Worm (Caenorhabditis elegans): ENCODE results near the gene unc-69.

DNA sequence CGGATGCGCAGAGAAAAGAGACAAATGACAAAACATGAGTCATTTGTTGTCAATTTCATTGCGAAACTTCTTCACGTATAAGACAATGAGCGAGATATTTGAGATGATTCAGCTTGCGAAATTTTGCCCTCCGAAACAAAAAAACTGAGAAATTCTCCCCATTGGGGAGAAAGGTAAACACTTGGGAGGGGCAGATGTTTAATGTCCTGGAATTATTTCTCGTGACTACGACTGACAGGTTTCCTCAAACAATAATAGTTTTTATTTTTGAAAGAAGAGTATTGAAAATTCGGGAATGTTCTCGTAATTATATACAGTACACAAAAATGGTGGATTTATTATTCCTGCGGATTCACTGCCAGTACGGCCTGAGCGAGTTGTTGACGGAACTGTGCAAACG lies 12.5 kb downstream of the unc-69 start:
- no peak for TF ChIP-seq nhr-28 (tag; optimal IDR thresholded peaks at IDR 0.05)
- TF ChIP-seq lsy-2 (tag; optimal IDR thresholded peaks at IDR 0.05), result peak in 1 of 2 experiments; percentile 19
- TF ChIP-seq elt-3 (tag; optimal IDR thresholded peaks at IDR 0.05), result no peak
- no peak for TF ChIP-seq fkh-4 (tag; optimal IDR thresholded peaks at IDR 0.05; ENCODE audit: borderline replicate concordance)
- TF ChIP-seq ceh-90 (tag; optimal IDR thresholded peaks at IDR 0.05), result no peak
- no peak for TF ChIP-seq mdl-1 (tag; optimal IDR thresholded peaks at IDR 0.05)
- no peak for TF ChIP-seq nhr-19 (GFP tag; conservative IDR thresholded peaks at IDR 0.05)
